Worm (Caenorhabditis elegans) whole organism, L4 larva: Measurements from ENCODE around the gene ttr-28.

ENCODE experiments used
- R02D3.7 ChIP-seq: fragments of 150-350 bp; sonication (generic microtip); optimal IDR thresholded peaks from 3 replicates; lab custom pipeline; 2014; ENCODE audit warnings: missing biosample characterization, missing genetic modification characterization
- aha-1 ChIP-seq: fragments of 150-350 bp; peaks from one replicate; lab custom pipeline; 2014; ENCODE audit warnings: missing biosample characterization, missing genetic modification characterization
- fkh-10 ChIP-seq: fragments of 150-350 bp; optimal IDR thresholded peaks from 2 replicates; lab custom pipeline; 2014; ENCODE audit warnings: missing biosample characterization, missing genetic modification reagents, missing genetic modification characterization
- nhr-6 ChIP-seq: fragments of 150-350 bp; optimal IDR thresholded peaks from 2 replicates; lab custom pipeline; 2014; ENCODE audit warnings: missing biosample characterization, missing genetic modification characterization

DNA sequence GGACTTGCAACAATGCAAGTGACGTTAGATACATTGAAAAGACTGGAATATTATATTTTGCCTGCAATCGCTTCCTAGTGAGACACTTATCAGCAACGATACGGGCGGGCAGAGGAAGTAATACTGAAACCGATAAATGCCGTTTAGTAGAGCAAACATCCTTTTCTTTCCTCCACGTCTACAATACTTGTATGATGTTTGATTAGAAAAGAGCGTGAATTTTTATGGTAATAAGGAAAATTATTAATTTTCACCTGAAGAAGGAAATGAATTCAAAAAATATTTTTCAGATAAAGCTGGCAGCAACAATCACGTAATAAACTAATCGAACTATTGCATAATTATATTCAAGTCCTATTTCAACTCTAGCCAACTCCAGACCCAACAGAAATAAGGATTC is 50.2 kb downstream of the ttr-28 start, which contains the start of gene C44H9.7:
- TF ChIP-seq fkh-10 (GFP tag; lab: Kevin White, UChicago) = no peak
- no peak for TF ChIP-seq aha-1 (tag; lab: Kevin White, UChicago)
- no peak for TF ChIP-seq R02D3.7 (tag; lab: Kevin White, UChicago)
- no peak for TF ChIP-seq nhr-6 (tag; lab: Kevin White, UChicago)
